Fruit fly (Drosophila melanogaster) whole organism, larva: ENCODE measurements around the gene Cep135.
A peak's percentile ranks its signal among the peaks of the same experiment; 100 is the strongest.

Source experiments
- noc ChIP-seq: fragments of 200-800 bp; sonication (Bioruptor generic); optimal IDR thresholded peaks from 3 replicates; lab custom pipeline; 2019; ENCODE audit warnings: missing biosample characterization, mild to moderate bottlenecking, missing genetic modification characterization, moderate library complexity

Gene Cep135

dm6 chr3L:15100983-15101382 is 15.6 kb upstream of the Cep135 start:
- TF ChIP-seq noc (tag; lab: Kevin White, UChicago): no peak

- TF ChIP-seq noc (tag; lab: Kevin White, UChicago): no peak
Observed at dm6 chr3L:15101639-15102413, 14.7 kb upstream of the Cep135 start.

- no peak for TF ChIP-seq noc (tag; lab: Kevin White, UChicago)
Observed at dm6 chr3L:15102669-15103309, 13.7 kb upstream of the Cep135 start.

dm6 chr3L:15103988-15104848 is 12.3 kb upstream of the Cep135 start:
- TF ChIP-seq noc (tag; lab: Kevin White, UChicago): no peak

dm6 chr3L:15104849-15105555 is 11.5 kb upstream of the Cep135 start:
- peak; percentile 29 for TF ChIP-seq noc (tag; lab: Kevin White, UChicago)

- TF ChIP-seq noc (tag; lab: Kevin White, UChicago): no peak
Observed at dm6 chr3L:15105566-15106207, 10.8 kb upstream of the Cep135 start, which contains the start of gene CG45071. Gene CG45071, plus strand, starts transcription at chr3L:15105882.

dm6 chr3L:15107158-15107775 is 9.3 kb upstream of the Cep135 start:
- TF ChIP-seq noc (tag; lab: Kevin White, UChicago): no peak

dm6 chr3L:15107776-15108379 is 8.7 kb upstream of the Cep135 start:
- TF ChIP-seq noc (tag; lab: Kevin White, UChicago): peak; percentile 13

- no peak for TF ChIP-seq noc (tag; lab: Kevin White, UChicago)
Observed at dm6 chr3L:15108524-15108923, 8.0 kb upstream of the Cep135 start.

dm6 chr3L:15108948-15109347 is 7.6 kb upstream of the Cep135 start:
- no peak for TF ChIP-seq noc (tag; lab: Kevin White, UChicago)

dm6 chr3L:15113257-15113656 is 3.3 kb upstream of the Cep135 start, which contains the start of gene CG13458:
Gene CG13458, plus strand, starts transcription at chr3L:15113557.
- no peak for TF ChIP-seq noc (tag; lab: Kevin White, UChicago)

dm6 chr3L:15121272-15121671 is 4.7 kb downstream of the Cep135 start, which contains the start of gene CG32847:
Gene CG32847, plus strand, starts transcription at chr3L:15121572.
- TF ChIP-seq noc (tag; lab: Kevin White, UChicago): no peak

dm6 chr3L:15123736-15124135 is 7.2 kb downstream of the Cep135 start:
- TF ChIP-seq noc (tag; lab: Kevin White, UChicago): no peak
